Worm (Caenorhabditis elegans) whole organism, early embryonic: ENCODE data around the gene set-31.

ENCODE experiments used
- B0310.2 ChIP-seq: sonication (generic microtip); optimal IDR thresholded peaks from 2 replicates; lab custom pipeline; 2016; ENCODE audit warnings: mild to moderate bottlenecking, missing genetic modification characterization, missing compliant biosample characterization
- F13C5.2 ChIP-seq: sonication (generic microtip); optimal IDR thresholded peaks from 2 replicates; lab custom pipeline; 2017; ENCODE audit warnings: mild to moderate bottlenecking, missing genetic modification characterization, inconsistent platforms, missing compliant biosample characterization
- aly-1 ChIP-seq: sonication (generic microtip); optimal IDR thresholded peaks from 2 replicates; lab custom pipeline; 2016; ENCODE audit warnings: missing genetic modification characterization, missing compliant biosample characterization
- ama-1 ChIP-seq: fragments of 150-350 bp; optimal IDR thresholded peaks from 2 replicates; lab custom pipeline; 2014
- ceh-13 ChIP-seq: fragments of 200-800 bp; sonication (Bioruptor generic); optimal IDR thresholded peaks from 2 replicates; lab custom pipeline; 2018; ENCODE audit warnings: mild to moderate bottlenecking, missing genetic modification characterization, missing compliant biosample characterization
- ceh-36 ChIP-seq: sonication (generic microtip); optimal IDR thresholded peaks from 2 replicates; lab custom pipeline; 2016; ENCODE audit warnings: missing genetic modification characterization, inconsistent platforms, missing compliant biosample characterization
- ets-7 ChIP-seq: sonication (generic microtip); optimal IDR thresholded peaks from 2 replicates; lab custom pipeline; 2016; ENCODE audit warnings: missing genotype, missing genetic modification characterization, missing compliant biosample characterization
- flt-1 ChIP-seq: fragments of 200-800 bp; sonication (Bioruptor generic); IDR thresholded peaks from 2 replicates; pipeline ENCODE4 v1.3.6; 2022; ENCODE audit warnings: missing genetic modification characterization, missing compliant biosample characterization
- hmbx-1 ChIP-seq: sonication (generic microtip); optimal IDR thresholded peaks from 2 replicates; lab custom pipeline; 2016; ENCODE audit warnings: mild to moderate bottlenecking, missing genetic modification characterization, missing compliant biosample characterization
- hmg-4 ChIP-seq: fragments of 200-800 bp; sonication (Bioruptor generic); optimal IDR thresholded peaks from 2 replicates; lab custom pipeline; 2018; ENCODE audit warnings: mild to moderate bottlenecking, missing genetic modification characterization, missing compliant biosample characterization
- hnd-1 ChIP-seq: sonication (generic microtip); optimal IDR thresholded peaks from 2 replicates; lab custom pipeline; 2016; ENCODE audit warnings: missing genetic modification characterization, missing compliant biosample characterization
- pes-1 ChIP-seq: fragments of 200-800 bp; sonication (Bioruptor generic); IDR thresholded peaks from 2 replicates; pipeline ENCODE4 v1.3.6; 2022; ENCODE audit warnings: missing genetic modification reagents, missing genetic modification characterization, missing compliant biosample characterization
- scrt-1 ChIP-seq: fragments of 200-800 bp; sonication (Bioruptor generic); IDR thresholded peaks from 2 replicates; pipeline ENCODE4 v1.3.6; 2022; ENCODE audit warnings: missing genetic modification characterization, missing compliant biosample characterization
- sea-1 ChIP-seq: fragments of 200-800 bp; sonication (Bioruptor generic); conservative IDR thresholded peaks from 2 replicates; pipeline ENCODE4 v1.3.6; 2022; ENCODE audit warnings: missing genetic modification characterization, missing compliant biosample characterization
- tbx-11 ChIP-seq: fragments of 200-800 bp; sonication (Bioruptor generic); IDR thresholded peaks from 2 replicates; pipeline ENCODE4 v1.3.6; 2022; ENCODE audit warnings: missing genetic modification characterization, missing compliant biosample characterization
- tbx-37 ChIP-seq: fragments of 200-800 bp; sonication (Bioruptor generic); conservative IDR thresholded peaks from 2 replicates; pipeline ENCODE4 v1.3.6; 2022; ENCODE audit warnings: missing genetic modification reagents, missing genetic modification characterization, missing compliant biosample characterization
- tra-4 ChIP-seq: sonication (generic microtip); optimal IDR thresholded peaks from 2 replicates; lab custom pipeline; 2017; ENCODE audit warnings: missing genetic modification characterization, missing compliant biosample characterization

set-31 gene

DNA sequence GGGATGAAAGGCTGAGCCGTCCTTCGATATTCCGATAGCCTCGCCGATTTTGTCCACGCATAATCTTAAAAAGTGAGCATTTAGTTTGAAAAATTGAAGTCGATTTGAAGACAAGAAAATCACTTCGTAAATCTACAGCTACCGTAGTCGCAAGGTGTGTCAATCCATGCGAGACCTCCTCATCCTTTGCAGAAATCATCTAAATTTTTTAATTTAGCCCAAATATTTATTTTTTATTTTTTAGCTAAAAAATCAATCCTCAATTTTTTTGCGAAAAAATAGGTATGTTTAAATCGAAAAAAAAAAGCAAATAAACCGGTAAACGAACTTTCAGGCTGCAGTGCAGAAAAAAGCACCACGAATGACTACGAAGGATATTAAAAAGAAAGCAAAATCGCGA lies at the start of gene set-31, which contains the start of gene nxf-2:
TSS of gene set-31 (plus strand) at position 169 of the 400 bp plus-strand sequence.
TSS of gene nxf-2 (minus strand) at position 101 of the 400 bp plus-strand sequence.
- TF ChIP-seq hmg-4 (GFP tag; lab: Kevin White, UChicago) (no peak), F13C5.2 (no peak), ets-7 (tag; lab: Kevin White, UChicago) (no peak), hnd-1 (no peak), ama-1 (lab: Kevin White, UChicago) (no peak), B0310.2 (tag; lab: Kevin White, UChicago) (no peak), ceh-36 (tag; lab: Kevin White, UChicago) (no peak), flt-1 (GFP tag; lab: Robert Waterston, UW) (no peak), tra-4 (no peak), scrt-1 (GFP tag; lab: Robert Waterston, UW) (no peak), aly-1 (tag; lab: Kevin White, UChicago) (no peak), sea-1 (GFP tag; lab: Robert Waterston, UW) (no peak), hmbx-1 (tag; lab: Kevin White, UChicago) (no peak)

DNA sequence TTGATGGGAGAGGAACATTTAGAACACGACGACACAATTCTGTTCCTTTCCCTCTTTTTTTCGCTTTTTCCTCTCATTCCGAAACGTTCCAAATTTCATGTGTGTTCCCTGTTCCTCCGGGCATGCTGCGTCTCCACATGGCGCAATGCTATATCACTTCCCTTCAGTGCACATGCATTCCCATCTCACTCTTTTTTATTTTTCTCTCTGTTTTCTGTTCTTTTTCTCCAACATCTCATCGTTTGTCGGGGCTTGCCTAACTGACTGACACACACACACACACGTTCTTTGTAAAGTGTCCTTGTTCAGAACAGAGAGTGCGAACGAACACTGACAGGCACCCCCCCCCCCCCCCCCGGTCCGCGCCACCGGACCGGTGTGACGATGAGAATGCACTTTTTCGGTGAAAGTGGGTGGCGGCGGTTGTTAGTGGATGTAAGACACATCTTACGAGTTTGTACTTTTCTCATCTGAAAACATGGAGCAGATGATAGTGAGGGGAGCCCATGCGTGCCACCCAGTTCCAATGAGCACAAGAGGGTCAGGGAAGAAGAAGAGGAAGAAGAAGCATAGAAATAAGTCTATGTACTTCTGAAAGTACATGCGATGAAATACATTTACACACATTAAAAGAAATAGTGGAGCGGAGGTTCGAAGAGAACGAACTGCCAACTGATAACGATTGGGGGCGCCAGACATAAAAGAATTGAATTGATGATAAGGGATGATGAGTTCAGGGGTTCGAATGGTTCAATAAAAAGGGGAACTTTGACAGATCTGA lies 49.2 kb upstream of the set-31 start:
- no peak for TF ChIP-seq scrt-1 (GFP tag; lab: Robert Waterston, UW)
- TF ChIP-seq tra-4: no peak
- no peak for TF ChIP-seq F13C5.2
- TF ChIP-seq aly-1 (tag; lab: Kevin White, UChicago): no peak
- TF ChIP-seq flt-1 (GFP tag; lab: Robert Waterston, UW): no peak
- TF ChIP-seq ama-1 (lab: Kevin White, UChicago): no peak
- no peak for TF ChIP-seq ets-7 (tag; lab: Kevin White, UChicago)
- TF ChIP-seq tbx-37: no peak
- no peak for TF ChIP-seq B0310.2 (tag; lab: Kevin White, UChicago)
- no peak for TF ChIP-seq ceh-13
- no peak for TF ChIP-seq hnd-1

DNA sequence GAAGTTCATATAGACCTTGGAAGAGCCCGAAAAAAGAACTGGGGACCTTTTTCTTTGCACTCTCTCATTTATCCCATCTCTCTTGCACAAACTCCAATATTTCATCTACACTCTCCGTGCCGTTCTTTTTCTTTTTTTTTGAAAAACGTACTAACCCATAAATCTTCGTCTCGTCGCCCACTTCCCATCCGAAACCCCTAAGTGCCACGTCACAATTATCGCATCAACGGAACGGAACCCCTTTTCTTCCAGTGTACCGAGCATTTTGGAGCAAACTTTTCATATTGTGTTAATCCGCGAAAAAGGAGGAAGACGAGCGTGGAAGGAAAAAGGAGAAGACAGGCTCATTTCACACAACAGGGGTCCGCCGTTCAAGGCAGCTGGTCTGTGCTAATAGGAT lies 48.3 kb upstream of the set-31 start:
- TF ChIP-seq ets-7 (tag; lab: Kevin White, UChicago): no peak
- TF ChIP-seq hmg-4 (GFP tag; lab: Kevin White, UChicago): no peak
- no peak for TF ChIP-seq F13C5.2
- no peak for TF ChIP-seq sea-1 (GFP tag; lab: Robert Waterston, UW)
- TF ChIP-seq hmbx-1 (tag; lab: Kevin White, UChicago): no peak
- TF ChIP-seq aly-1 (tag; lab: Kevin White, UChicago): no peak
- TF ChIP-seq ceh-13: no peak
- TF ChIP-seq flt-1 (GFP tag; lab: Robert Waterston, UW): no peak
- TF ChIP-seq scrt-1 (GFP tag; lab: Robert Waterston, UW): no peak
- TF ChIP-seq pes-1: no peak
- no peak for TF ChIP-seq B0310.2 (tag; lab: Kevin White, UChicago)
- no peak for TF ChIP-seq tbx-37
- TF ChIP-seq tra-4: no peak
- no peak for TF ChIP-seq tbx-11 (GFP tag; lab: Robert Waterston, UW)
- TF ChIP-seq hnd-1: no peak
- no peak for TF ChIP-seq ama-1 (lab: Kevin White, UChicago)
- TF ChIP-seq ceh-36 (tag; lab: Kevin White, UChicago): no peak

DNA sequence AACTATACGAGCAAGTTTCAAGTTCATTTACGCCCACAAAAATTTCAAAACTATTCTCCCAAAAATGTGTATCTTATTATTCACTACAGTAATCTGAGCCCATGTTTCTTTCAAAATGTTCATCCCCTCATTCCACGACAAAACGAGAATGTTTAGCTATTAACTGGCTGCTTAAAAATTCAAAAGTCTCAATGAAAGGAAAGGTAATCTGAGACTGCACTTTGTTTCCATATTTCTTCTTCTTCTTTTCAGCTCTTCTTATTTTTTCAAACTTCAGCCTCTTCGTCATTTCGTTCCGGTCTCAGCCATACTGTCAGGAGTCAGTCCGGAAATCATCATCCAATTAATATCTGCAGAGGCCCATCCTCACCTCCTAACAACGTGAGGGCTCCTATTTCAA lies 44.9 kb upstream of the set-31 start, which contains the start of gene unc-39:
TSS of gene unc-39 (plus strand) at position 301 of the 400 bp plus-strand sequence.
- TF ChIP-seq sea-1 (GFP tag; lab: Robert Waterston, UW): no peak
- TF ChIP-seq ceh-13: no peak
- no peak for TF ChIP-seq scrt-1 (GFP tag; lab: Robert Waterston, UW)
- TF ChIP-seq flt-1 (GFP tag; lab: Robert Waterston, UW): no peak
- TF ChIP-seq ceh-36 (tag; lab: Kevin White, UChicago): no peak
- TF ChIP-seq tra-4: no peak
- no peak for TF ChIP-seq hnd-1
- TF ChIP-seq hmg-4 (GFP tag; lab: Kevin White, UChicago): no peak
- TF ChIP-seq tbx-11 (GFP tag; lab: Robert Waterston, UW): no peak
- TF ChIP-seq ama-1 (lab: Kevin White, UChicago): no peak
- no peak for TF ChIP-seq aly-1 (tag; lab: Kevin White, UChicago)
- no peak for TF ChIP-seq hmbx-1 (tag; lab: Kevin White, UChicago)

DNA sequence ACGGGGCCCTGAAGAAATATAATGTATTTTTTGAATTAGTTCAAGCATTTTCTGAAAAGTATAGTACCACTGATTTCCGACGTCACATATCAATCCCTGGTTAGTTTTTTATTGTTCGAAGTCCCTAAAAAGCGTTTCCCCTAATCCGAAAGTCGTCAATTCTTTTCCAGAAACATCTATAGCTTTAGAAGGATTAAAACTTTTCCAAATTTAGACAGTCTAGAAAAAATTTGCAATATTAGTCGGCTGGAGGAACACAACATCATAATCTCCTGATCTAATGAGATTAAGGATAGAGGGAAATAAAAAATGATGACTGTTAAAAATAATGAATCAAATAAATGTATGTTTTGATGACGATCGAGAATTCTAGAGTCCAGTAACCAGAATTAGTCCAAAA lies 39.7 kb upstream of the set-31 start:
- no peak for TF ChIP-seq sea-1 (GFP tag; lab: Robert Waterston, UW)
- no peak for TF ChIP-seq flt-1 (GFP tag; lab: Robert Waterston, UW)
- TF ChIP-seq tbx-11 (GFP tag; lab: Robert Waterston, UW): no peak
- TF ChIP-seq ets-7 (tag; lab: Kevin White, UChicago): no peak

DNA sequence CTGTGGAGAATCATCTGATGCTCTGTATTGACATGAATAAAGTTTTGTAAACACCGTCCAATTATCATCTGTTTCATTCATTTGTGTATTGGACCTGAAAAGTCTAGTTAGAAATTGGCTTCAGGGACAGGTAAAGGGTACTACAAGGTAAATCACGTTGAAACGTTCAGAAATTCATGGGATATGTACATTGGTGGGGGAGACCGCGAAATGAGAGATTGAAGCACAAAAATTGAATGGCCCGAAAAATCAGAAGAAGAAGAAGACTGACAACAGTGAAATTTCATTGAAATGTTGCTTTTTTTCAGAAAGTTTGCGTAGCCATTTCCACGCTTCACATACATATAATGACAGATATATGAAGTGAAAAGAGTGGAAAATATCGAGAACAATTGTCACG lies 38.7 kb upstream of the set-31 start, which contains the start of gene npr-43:
TSS of gene npr-43 (minus strand) at position 101 of the 400 bp plus-strand sequence.
- TF ChIP-seq flt-1 (GFP tag; lab: Robert Waterston, UW) (no peak), tra-4 (no peak), aly-1 (tag; lab: Kevin White, UChicago) (no peak), ets-7 (tag; lab: Kevin White, UChicago) (no peak), hmg-4 (GFP tag; lab: Kevin White, UChicago) (no peak), ceh-36 (tag; lab: Kevin White, UChicago) (no peak)

DNA sequence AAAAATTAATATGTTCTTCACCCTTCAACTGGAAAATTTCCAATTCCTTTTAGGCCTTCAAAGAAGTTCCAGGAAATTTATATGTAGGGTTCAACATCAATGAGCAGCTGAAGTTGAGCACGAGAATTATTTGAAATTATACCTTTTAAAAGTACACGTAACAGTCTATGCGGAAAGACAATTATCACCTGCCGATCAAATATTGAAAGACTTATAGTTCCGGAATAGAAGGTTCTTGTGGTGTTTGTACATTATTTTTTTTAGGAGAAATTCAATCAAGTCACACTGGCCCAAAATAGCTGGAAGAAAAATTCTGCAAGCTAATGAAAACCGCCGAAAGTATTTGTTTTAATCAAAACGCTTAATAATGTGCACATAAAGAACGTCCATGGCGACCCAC lies 37.5 kb upstream of the set-31 start:
- TF ChIP-seq flt-1 (GFP tag; lab: Robert Waterston, UW) (no peak), scrt-1 (GFP tag; lab: Robert Waterston, UW) (no peak), B0310.2 (tag; lab: Kevin White, UChicago) (no peak), hnd-1 (no peak), tbx-11 (GFP tag; lab: Robert Waterston, UW) (no peak), tra-4 (no peak), pes-1 (no peak), ama-1 (lab: Kevin White, UChicago) (no peak), ceh-13 (no peak), sea-1 (GFP tag; lab: Robert Waterston, UW) (no peak), hmbx-1 (tag; lab: Kevin White, UChicago) (no peak), ets-7 (tag; lab: Kevin White, UChicago) (no peak), ceh-36 (tag; lab: Kevin White, UChicago) (no peak)
